Worm (Caenorhabditis elegans) whole organism, L3 larva: Measurements from ENCODE around the gene taf-6.1.

Experiments used
- ZK546.5 ChIP-seq: sonication (generic microtip); optimal IDR thresholded peaks from 2 replicates; lab custom pipeline; 2017; ENCODE audit warnings: missing biosample characterization, missing genetic modification characterization
- aly-2 ChIP-seq: fragments of 150-350 bp; optimal IDR thresholded peaks from 2 replicates; lab custom pipeline; 2014; ENCODE audit warnings: missing biosample characterization, missing genetic modification characterization
- ceh-28 ChIP-seq: fragments of 150-350 bp; optimal IDR thresholded peaks from 2 replicates; lab custom pipeline; 2014; ENCODE audit warnings: missing biosample characterization, missing genetic modification reagents, missing genetic modification characterization
- ceh-82 ChIP-seq: fragments of 150-350 bp; optimal IDR thresholded peaks from 2 replicates; lab custom pipeline; 2014; ENCODE audit warnings: missing biosample characterization, missing genetic modification characterization
- ceh-9 ChIP-seq: sonication (generic microtip); optimal IDR thresholded peaks from 2 replicates; lab custom pipeline; 2018; ENCODE audit warnings: missing biosample characterization, missing genetic modification characterization
- daf-12 ChIP-seq: fragments of 150-350 bp; optimal IDR thresholded peaks from 2 replicates; lab custom pipeline; 2014; ENCODE audit warnings: missing biosample characterization, missing genetic modification reagents, missing genetic modification characterization
- egl-27 ChIP-seq: sonication (generic microtip); optimal IDR thresholded peaks from 4 replicates; lab custom pipeline; 2017; ENCODE audit warnings: missing biosample characterization, missing genetic modification reagents, missing genetic modification characterization
- elt-1 ChIP-seq: fragments of 150-350 bp; optimal IDR thresholded peaks from 2 replicates; lab custom pipeline; 2014; ENCODE audit warnings: missing biosample characterization, missing genetic modification characterization
- elt-2 ChIP-seq: sonication (generic microtip); optimal IDR thresholded peaks from 2 replicates; lab custom pipeline; 2016; ENCODE audit warnings: missing genetic modification reagents, mild to moderate bottlenecking, missing genetic modification characterization, missing compliant biosample characterization
- elt-3 ChIP-seq, 3 experiments: fragments of 150-350 bp in 1 of 3; sonication (generic microtip) in 2 of 3; optimal IDR thresholded peaks; 2 replicates in 2 of 3; 4 replicates in 1 of 3; lab custom pipeline; 2014 to 2017; ENCODE audit warnings: missing biosample characterization in 3 of 3, missing genetic modification characterization in 3 of 3
- eor-1 ChIP-seq, 2 experiments: fragments of 150-350 bp; optimal IDR thresholded peaks; 2 replicates each; lab custom pipeline; 2014 to 2018; ENCODE audit warnings: missing biosample characterization in 2 of 2, missing genetic modification characterization in 2 of 2
- hmg-11 ChIP-seq: sonication (generic microtip); optimal IDR thresholded peaks from 2 replicates; lab custom pipeline; 2016; ENCODE audit warnings: missing genetic modification characterization, missing compliant biosample characterization
- jun-1 ChIP-seq: fragments of 150-350 bp; optimal IDR thresholded peaks from 2 replicates; lab custom pipeline; 2014; ENCODE audit warnings: missing biosample characterization, missing genetic modification reagents, missing genetic modification characterization
- lin-15B ChIP-seq: fragments of 150-350 bp; optimal IDR thresholded peaks from 2 replicates; lab custom pipeline; 2014; ENCODE audit warnings: missing biosample characterization, missing genetic modification characterization
- lsy-12 ChIP-seq: sonication (generic microtip); optimal IDR thresholded peaks from 2 replicates; lab custom pipeline; 2016; ENCODE audit warnings: mild to moderate bottlenecking, missing genetic modification characterization, missing compliant biosample characterization
- mdl-1 ChIP-seq: fragments of 150-350 bp; optimal IDR thresholded peaks from 2 replicates; lab custom pipeline; 2014; ENCODE audit warnings: missing biosample characterization, missing genetic modification characterization
- mml-1 ChIP-seq: fragments of 150-350 bp; sonication (generic microtip); optimal IDR thresholded peaks from 3 replicates; lab custom pipeline; 2014; ENCODE audit warnings: missing biosample characterization, missing genetic modification characterization
- nfya-1 ChIP-seq: sonication (generic microtip); optimal IDR thresholded peaks from 2 replicates; lab custom pipeline; 2017; ENCODE audit warnings: missing genetic modification characterization, mild to moderate bottlenecking, missing compliant biosample characterization, antibody characterized with exemption, moderate library complexity; ENCODE audit not compliant: insufficient read depth
- nhr-11 ChIP-seq: fragments of 150-350 bp; optimal IDR thresholded peaks from 2 replicates; lab custom pipeline; 2014; ENCODE audit warnings: missing biosample characterization, missing genetic modification characterization
- nhr-23 ChIP-seq: fragments of 150-350 bp; optimal IDR thresholded peaks from 2 replicates; lab custom pipeline; 2014; ENCODE audit warnings: missing biosample characterization, missing genetic modification reagents, missing genetic modification characterization
- nhr-237 ChIP-seq: fragments of 150-350 bp; optimal IDR thresholded peaks from 2 replicates; lab custom pipeline; 2014; ENCODE audit warnings: missing biosample characterization, missing genetic modification characterization
- nhr-25 ChIP-seq: sonication (generic microtip); optimal IDR thresholded peaks from 2 replicates; lab custom pipeline; 2017; ENCODE audit warnings: missing biosample characterization, missing genetic modification characterization
- nhr-28 ChIP-seq: fragments of 150-350 bp; optimal IDR thresholded peaks from 2 replicates; lab custom pipeline; 2014; ENCODE audit warnings: missing biosample characterization, missing genetic modification characterization
- nhr-67 ChIP-seq: fragments of 150-350 bp; optimal IDR thresholded peaks from 2 replicates; lab custom pipeline; 2014; ENCODE audit warnings: missing biosample characterization, missing genetic modification characterization
- skn-1 ChIP-seq: fragments of 150-350 bp; optimal IDR thresholded peaks from 2 replicates; lab custom pipeline; 2014; ENCODE audit warnings: missing biosample characterization, missing genetic modification characterization
- tbx-2 ChIP-seq: sonication (generic microtip); optimal IDR thresholded peaks from 2 replicates; lab custom pipeline; 2016; ENCODE audit warnings: mild to moderate bottlenecking, missing genetic modification characterization, missing compliant biosample characterization
- unc-39 ChIP-seq: sonication (generic microtip); optimal IDR thresholded peaks from 4 replicates; lab custom pipeline; 2017; ENCODE audit warnings: missing biosample characterization, missing genetic modification characterization
- zag-1 ChIP-seq: fragments of 150-350 bp; optimal IDR thresholded peaks from 2 replicates; lab custom pipeline; 2014; ENCODE audit warnings: missing biosample characterization, missing genetic modification characterization
- ztf-11 ChIP-seq: fragments of 150-350 bp; optimal IDR thresholded peaks from 2 replicates; lab custom pipeline; 2014; ENCODE audit warnings: missing biosample characterization, missing genetic modification characterization
- ztf-4 ChIP-seq: fragments of 150-350 bp; optimal IDR thresholded peaks from 2 replicates; lab custom pipeline; 2014; ENCODE audit warnings: missing biosample characterization, missing genetic modification characterization

Gene taf-6.1

DNA sequence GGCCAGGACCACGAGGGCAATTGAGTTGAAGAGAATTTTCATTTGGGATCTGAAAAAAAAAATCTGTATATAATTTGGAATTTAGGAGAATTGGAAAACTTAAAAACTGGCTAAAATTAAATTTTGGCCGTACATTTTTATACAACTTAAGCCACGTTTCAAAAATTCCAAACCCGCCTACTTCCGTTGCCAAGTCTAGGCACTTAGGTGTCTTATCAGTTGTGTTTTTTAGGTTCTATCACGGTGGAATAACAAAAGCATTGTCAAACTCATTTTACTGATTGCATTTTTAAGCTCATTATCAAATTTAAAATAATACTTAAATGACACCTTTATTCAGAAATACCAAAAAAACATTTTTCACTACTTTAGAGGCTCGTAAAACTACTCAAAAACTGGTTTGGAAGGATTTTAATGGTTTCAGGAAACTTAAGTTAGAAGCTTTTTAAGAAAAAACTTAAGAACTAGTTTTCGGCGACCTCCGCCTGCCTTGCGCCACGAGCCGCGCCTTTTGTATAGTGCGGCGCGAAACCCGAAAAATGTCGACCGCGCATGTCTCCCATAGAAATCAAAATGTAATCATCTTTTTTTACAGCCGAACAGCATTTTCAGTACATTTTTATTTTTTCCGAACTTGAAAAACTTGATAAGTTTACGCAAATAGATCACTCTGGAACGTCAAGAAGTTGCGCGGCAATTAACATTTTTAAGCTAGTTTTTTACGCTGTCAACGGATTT, 9.6 kb upstream of the taf-6.1 start, which contains the start of gene lips-13:
TSS of gene lips-13 (minus strand) at position 51 of the 738 bp plus-strand sequence.
- TF ChIP-seq nhr-237 (tag; lab: Kevin White, UChicago) (no peak), ceh-82 (tag; lab: Kevin White, UChicago) (no peak), ceh-9 (tag; lab: Kevin White, UChicago) (no peak)
- TF ChIP-seq, all 47 proteins: peak for 0

DNA sequence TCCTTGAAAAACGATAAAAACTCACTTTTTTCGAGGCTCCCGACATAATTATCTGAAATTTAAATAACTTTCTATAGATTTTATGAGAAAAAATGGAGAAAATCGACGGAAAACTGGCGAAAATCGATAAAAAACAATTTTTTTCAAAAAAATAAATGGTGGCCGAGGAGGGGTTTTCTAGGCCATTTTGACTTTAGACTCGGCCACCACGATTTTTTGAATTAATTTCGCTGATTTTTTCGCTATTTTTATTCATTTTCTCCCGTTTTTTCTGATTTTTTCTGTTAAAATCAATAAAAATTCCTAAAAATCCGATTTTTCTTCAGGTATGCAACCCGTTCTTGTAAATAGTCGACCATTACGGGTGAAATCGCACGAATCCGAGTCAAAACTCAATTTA, 4.6 kb upstream of the taf-6.1 start, which contains the start of the genes sut-1 and eri-3:
TSS of gene sut-1 (minus strand) at position 58 of the 400 bp plus-strand sequence.
TSS of gene eri-3 (plus strand) at position 327 of the 400 bp plus-strand sequence.
- TF ChIP-seq jun-1 (no peak), lin-15B (tag; lab: Kevin White, UChicago) (peak; percentile 17), mml-1 (tag; lab: Kevin White, UChicago) (no peak), egl-27 (no peak), mdl-1 (no peak), nhr-67 (tag; lab: Kevin White, UChicago) (no peak)

DNA sequence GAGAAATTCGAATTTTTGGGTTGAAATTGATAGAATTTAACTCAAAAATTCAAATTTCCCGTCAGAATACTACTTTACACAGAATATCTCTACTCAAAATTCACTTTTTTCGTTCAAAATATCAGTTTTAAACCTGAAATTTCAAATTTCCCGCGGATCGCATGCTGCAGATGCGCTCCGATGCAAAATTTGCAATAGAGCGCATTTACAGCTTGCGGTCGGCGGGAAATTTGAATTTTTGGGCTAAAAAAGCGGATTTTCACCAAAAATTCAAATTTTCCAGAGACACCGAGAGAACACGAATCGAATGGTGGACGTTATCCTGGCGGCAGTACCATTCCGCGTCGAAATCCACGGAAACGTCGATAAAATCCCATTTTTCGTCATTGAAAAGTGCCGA, 3.0 kb upstream of the taf-6.1 start:
- TF ChIP-seq elt-2 (tag; lab: Kevin White, UChicago) (no peak), elt-3 (tag; optimal IDR thresholded peaks at IDR 0.05; lab: Kevin White, UChicago) (no peak), elt-1 (tag; lab: Kevin White, UChicago) (no peak), skn-1 (tag; lab: Kevin White, UChicago) (no peak), ztf-4 (no peak), nhr-11 (tag; lab: Kevin White, UChicago) (no peak), lsy-12 (no peak), hmg-11 (tag; lab: Kevin White, UChicago) (no peak), zag-1 (tag; lab: Kevin White, UChicago) (no peak), egl-27 (no peak)
- TF ChIP-seq, all 47 proteins: peak for 0

DNA sequence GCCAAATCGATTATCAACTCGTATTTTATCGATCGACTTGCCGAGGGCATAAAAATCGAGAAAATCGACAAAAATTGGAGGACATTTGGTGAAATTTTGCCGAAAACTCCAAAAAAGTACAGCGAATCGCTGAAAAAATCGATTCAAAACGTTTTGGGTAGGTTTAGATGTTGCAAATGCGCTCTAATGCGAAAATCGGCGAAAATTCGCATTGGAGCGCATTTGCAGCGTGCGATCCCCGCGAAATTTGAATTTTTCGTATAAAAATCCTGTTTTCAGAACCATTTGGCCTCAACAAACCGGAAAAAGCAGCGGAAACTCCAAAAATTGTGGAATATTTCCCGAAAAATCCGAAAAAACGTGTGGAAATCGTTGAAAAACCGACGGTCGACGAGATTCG, 1.3 kb upstream of the taf-6.1 start:
- no peak for TF ChIP-seq nhr-67 (tag; lab: Kevin White, UChicago)
- TF ChIP-seq nhr-28 = no peak
- no peak for TF ChIP-seq lsy-12
- TF ChIP-seq elt-3 (tag; optimal IDR thresholded peaks at IDR 0.05; lab: Kevin White, UChicago) = no peak
- no peak for TF ChIP-seq daf-12 (tag; lab: Kevin White, UChicago)
- TF ChIP-seq ceh-28 (tag; lab: Kevin White, UChicago) = no peak
- TF ChIP-seq lin-15B (tag; lab: Kevin White, UChicago) = no peak
- no peak for TF ChIP-seq tbx-2
- no peak for TF ChIP-seq nhr-25 (tag; lab: Kevin White, UChicago)
- TF ChIP-seq ceh-9 (tag; lab: Kevin White, UChicago) = no peak
- no peak for TF ChIP-seq ztf-4
- TF ChIP-seq nhr-23 (tag; lab: Kevin White, UChicago) = no peak
- TF ChIP-seq ztf-11 (tag; lab: Kevin White, UChicago) = no peak
- no peak for TF ChIP-seq hmg-11 (tag; lab: Kevin White, UChicago)
- TF ChIP-seq aly-2 = no peak
- TF ChIP-seq nfya-1 = no peak
- TF ChIP-seq nhr-11 (tag; lab: Kevin White, UChicago) = no peak
- TF ChIP-seq, all 47 proteins: peak for 0

DNA sequence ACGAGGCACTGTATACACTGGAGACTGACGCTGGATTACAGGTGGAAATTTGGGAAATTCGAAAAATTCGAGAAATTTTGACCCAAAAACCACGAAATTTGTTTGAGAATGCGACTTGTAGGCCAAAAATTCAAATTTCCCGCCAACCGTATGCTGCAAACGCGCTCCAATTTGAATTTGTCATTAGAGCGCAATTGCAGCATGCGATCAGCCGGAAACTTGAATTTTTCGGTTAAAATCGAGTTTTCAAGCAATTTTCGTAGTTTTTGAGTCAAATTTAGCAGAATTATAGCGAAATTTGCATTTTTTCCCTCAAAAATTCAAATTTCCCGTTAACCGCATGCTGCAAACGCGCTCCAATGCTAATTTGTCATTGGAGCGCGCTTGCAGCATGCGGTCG, 2.5 kb downstream of the taf-6.1 start:
- TF ChIP-seq hmg-11 (tag; lab: Kevin White, UChicago) = no peak
- no peak for TF ChIP-seq unc-39 (tag; lab: Kevin White, UChicago)

DNA sequence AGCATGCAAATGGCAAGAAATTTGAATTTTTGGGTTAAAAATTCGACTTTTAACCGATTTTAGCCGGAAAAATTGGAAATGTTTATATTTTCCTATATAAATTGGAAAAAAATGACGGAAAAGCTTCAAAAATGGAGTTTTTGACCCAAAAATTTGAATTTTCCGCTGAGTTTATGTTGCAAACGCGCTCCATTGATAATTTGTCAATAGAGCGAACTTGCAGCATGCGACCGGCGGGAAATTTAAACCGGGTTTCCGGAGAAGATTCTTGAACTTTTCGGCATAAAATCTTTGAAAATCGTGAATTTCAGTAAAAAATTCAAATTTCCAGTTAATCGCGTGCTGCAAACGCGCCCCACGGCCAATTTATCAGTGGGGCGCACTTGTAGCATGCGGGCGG, 3.6 kb downstream of the taf-6.1 start:
- TF ChIP-seq skn-1 (tag; lab: Kevin White, UChicago) (no peak), ZK546.5 (tag; lab: Kevin White, UChicago) (no peak), eor-1 (tag; optimal IDR thresholded peaks at IDR 0.05; lab: Kevin White, UChicago) (no peak), hmg-11 (tag; lab: Kevin White, UChicago) (no peak), nhr-11 (tag; lab: Kevin White, UChicago) (no peak), tbx-2 (no peak), ztf-11 (tag; lab: Kevin White, UChicago) (no peak), ceh-82 (tag; lab: Kevin White, UChicago) (no peak), elt-2 (tag; lab: Kevin White, UChicago) (no peak), nhr-23 (tag; lab: Kevin White, UChicago) (no peak), nfya-1 (no peak)
